Fruit fly (Drosophila melanogaster) whole organism, embryonic: Measurements from ENCODE around the gene CG31816.
A peak's percentile ranks its signal among the peaks of the same experiment; 100 is the strongest.

ENCODE experiments used
- Adf1 ChIP-seq: fragments of 200-800 bp; sonication (Bioruptor generic); IDR thresholded peaks from 2 replicates; pipeline ENCODE4 v1.3.6; 2022; ENCODE audit warnings: missing biosample characterization, missing genetic modification characterization
- Aef1 ChIP-seq: fragments of 200-800 bp; sonication (Bioruptor generic); IDR thresholded peaks from 3 replicates; pipeline ENCODE4 v1.3.6; 2022; ENCODE audit warnings: missing biosample characterization, missing genetic modification characterization
- Bteb2 ChIP-seq: fragments of 200-800 bp; sonication (Bioruptor generic); optimal IDR thresholded peaks from 2 replicates; lab custom pipeline; 2016; ENCODE audit warnings: missing biosample characterization, missing genetic modification characterization
- C15 ChIP-seq: fragments of 200-800 bp; sonication (Bioruptor generic); IDR thresholded peaks from 3 replicates; pipeline ENCODE4 v1.3.6; 2022; ENCODE audit warnings: missing biosample characterization, missing genetic modification characterization
- CG12104 ChIP-seq: fragments of 200-800 bp; sonication (Bioruptor generic); optimal IDR thresholded peaks from 3 replicates; lab custom pipeline; 2016; ENCODE audit warnings: missing biosample characterization, missing genetic modification characterization
- CG13287 ChIP-seq: fragments of 200-800 bp; sonication (Bioruptor generic); IDR thresholded peaks from 2 replicates; pipeline ENCODE4 v1.3.6; 2022; ENCODE audit warnings: missing biosample characterization, missing genetic modification characterization; ENCODE audit not compliant: partially characterized antibody
- CG13775 ChIP-seq: fragments of 200-800 bp; sonication (Bioruptor generic); optimal IDR thresholded peaks from 3 replicates; lab custom pipeline; 2017; ENCODE audit warnings: missing biosample characterization, mild to moderate bottlenecking, missing genetic modification characterization
- CG14050 ChIP-seq: fragments of 200-800 bp; sonication (Bioruptor generic); IDR thresholded peaks from 3 replicates; pipeline ENCODE4 v1.3.6; 2022; ENCODE audit warnings: missing biosample characterization, missing genetic modification characterization
- CG14441 ChIP-seq: fragments of 200-800 bp; sonication (Bioruptor generic); IDR thresholded peaks from 2 replicates; pipeline ENCODE4 v1.3.6; 2022; ENCODE audit warnings: missing biosample characterization, missing genetic modification characterization
- CG17802 ChIP-seq: fragments of 200-800 bp; sonication (Bioruptor generic); optimal IDR thresholded peaks from 2 replicates; lab custom pipeline; 2018; ENCODE audit warnings: missing biosample characterization, mild to moderate bottlenecking, missing genetic modification characterization, moderate library complexity
- CG34376 ChIP-seq: fragments of 200-800 bp; sonication (Bioruptor generic); optimal IDR thresholded peaks from 2 replicates; lab custom pipeline; 2018; ENCODE audit warnings: missing biosample characterization, mild to moderate bottlenecking, missing genetic modification characterization
- CG3847 ChIP-seq: fragments of 200-800 bp; sonication (Bioruptor generic); IDR thresholded peaks from 2 replicates; pipeline ENCODE4 v1.3.6; 2022; ENCODE audit warnings: missing biosample characterization, missing genetic modification characterization
- CG42726 ChIP-seq: fragments of 200-800 bp; sonication (Bioruptor generic); IDR thresholded peaks from 2 replicates; pipeline ENCODE4 v1.3.6; 2022; ENCODE audit warnings: missing biosample characterization, missing genetic modification characterization; ENCODE audit not compliant: partially characterized antibody
- CG43689 ChIP-seq: fragments of 200-800 bp; sonication (Bioruptor generic); IDR thresholded peaks from 2 replicates; pipeline ENCODE4 v1.3.6; 2022; ENCODE audit warnings: missing biosample characterization, missing genetic modification characterization
- CG6683 ChIP-seq: fragments of 200-800 bp; sonication (Bioruptor generic); optimal IDR thresholded peaks from 2 replicates; lab custom pipeline; 2017; ENCODE audit warnings: missing biosample characterization, mild to moderate bottlenecking, missing genetic modification characterization, missing genetic modification reagents
- CG7745 ChIP-seq: fragments of 200-800 bp; sonication (Bioruptor generic); optimal IDR thresholded peaks from 2 replicates; lab custom pipeline; 2018; ENCODE audit warnings: missing biosample characterization, mild to moderate bottlenecking, missing genetic modification characterization, moderate library complexity
- CG8359 ChIP-seq: fragments of 200-800 bp; sonication (Bioruptor generic); optimal IDR thresholded peaks from 2 replicates; lab custom pipeline; 2017; ENCODE audit warnings: missing biosample characterization, mild to moderate bottlenecking, missing genetic modification characterization, borderline replicate concordance
- CG9437 ChIP-seq: fragments of 200-800 bp; sonication (Bioruptor generic); optimal IDR thresholded peaks from 2 replicates; lab custom pipeline; 2018; ENCODE audit warnings: missing biosample characterization, mild to moderate bottlenecking, missing genetic modification characterization
- CG9797 ChIP-seq: fragments of 200-800 bp; sonication (Bioruptor generic); optimal IDR thresholded peaks from 3 replicates; lab custom pipeline; 2018; ENCODE audit warnings: missing biosample characterization, mild to moderate bottlenecking, missing genetic modification characterization
- CG9876 ChIP-seq: fragments of 200-800 bp; sonication (Bioruptor generic); optimal IDR thresholded peaks from 2 replicates; lab custom pipeline; 2016; ENCODE audit warnings: missing biosample characterization, missing genetic modification characterization
- D19B ChIP-seq: fragments of 200-800 bp; sonication (Bioruptor generic); optimal IDR thresholded peaks from 2 replicates; lab custom pipeline; 2017; ENCODE audit warnings: missing biosample characterization, mild to moderate bottlenecking, missing genetic modification characterization
- Dbx ChIP-seq: fragments of 200-800 bp; sonication (Bioruptor generic); IDR thresholded peaks from 3 replicates; pipeline ENCODE4 v1.3.6; 2022; ENCODE audit warnings: missing biosample characterization, missing genetic modification characterization
- Doc3 ChIP-seq: fragments of 200-800 bp; sonication (Bioruptor generic); IDR thresholded peaks from 3 replicates; pipeline ENCODE4 v1.3.6; 2022; ENCODE audit warnings: missing biosample characterization, missing genetic modification characterization; ENCODE audit not compliant: partially characterized antibody
- H15 ChIP-seq: fragments of 200-800 bp; sonication (Bioruptor generic); IDR thresholded peaks from 3 replicates; pipeline ENCODE4 v1.3.6; 2022; ENCODE audit warnings: missing biosample characterization, missing genetic modification characterization
- H2.0 ChIP-seq: fragments of 200-800 bp; sonication (Bioruptor generic); IDR thresholded peaks from 2 replicates; pipeline ENCODE4 v1.3.6; 2022; ENCODE audit warnings: missing biosample characterization, missing genetic modification characterization
- HmgZ ChIP-seq: fragments of 200-800 bp; sonication (Bioruptor generic); optimal IDR thresholded peaks from 2 replicates; lab custom pipeline; 2018; ENCODE audit warnings: missing biosample characterization, mild to moderate bottlenecking, missing genetic modification characterization
- Mrtf ChIP-seq: fragments of 200-800 bp; sonication (Bioruptor generic); IDR thresholded peaks from 3 replicates; pipeline ENCODE4 v1.3.6; 2022; ENCODE audit warnings: missing biosample characterization, missing genetic modification characterization
- Opbp ChIP-seq: fragments of 200-800 bp; sonication (Bioruptor generic); IDR thresholded peaks from 3 replicates; pipeline ENCODE4 v1.3.6; 2022; ENCODE audit warnings: missing biosample characterization, missing genetic modification characterization; ENCODE audit not compliant: partially characterized antibody
- Pdp1 ChIP-seq, 2 experiments: fragments of 200-800 bp; sonication (Bioruptor generic); optimal IDR thresholded peaks; 3 replicates each; lab custom pipeline; 2016; ENCODE audit warnings: missing biosample characterization in 2 of 2, missing genetic modification characterization in 2 of 2, mild to moderate bottlenecking in 1 of 2, moderate library complexity in 1 of 2
- Side ChIP-seq: fragments of 200-800 bp; sonication (Bioruptor generic); optimal IDR thresholded peaks from 2 replicates; lab custom pipeline; 2016; ENCODE audit warnings: missing biosample characterization, missing genetic modification characterization
- Tbp ChIP-seq: fragments of >200 bp; optimal IDR thresholded peaks from 2 replicates; lab custom pipeline; 2018; ENCODE audit warnings: missing biosample characterization, missing genetic modification characterization
- az2 ChIP-seq: fragments of 200-800 bp; sonication (Bioruptor generic); optimal IDR thresholded peaks from 3 replicates; lab custom pipeline; 2016; ENCODE audit warnings: missing biosample characterization, missing genetic modification characterization
- caup ChIP-seq: fragments of 200-800 bp; sonication (Bioruptor generic); optimal IDR thresholded peaks from 3 replicates; lab custom pipeline; 2017; ENCODE audit warnings: missing biosample characterization, mild to moderate bottlenecking, missing genetic modification characterization, moderate library complexity; ENCODE audit not compliant: severe bottlenecking
- crp ChIP-seq, 2 experiments: fragments of 200-800 bp; sonication (Bioruptor generic); optimal IDR thresholded peaks; 2 replicates in 1 of 2; 3 replicates in 1 of 2; lab custom pipeline; 2017; ENCODE audit warnings: missing biosample characterization in 2 of 2, missing genetic modification characterization in 2 of 2, mild to moderate bottlenecking in 1 of 2, moderate library complexity in 1 of 2
- disco-r ChIP-seq: fragments of 200-800 bp; sonication (Bioruptor generic); optimal IDR thresholded peaks from 2 replicates; lab custom pipeline; 2016; ENCODE audit warnings: missing biosample characterization, missing genetic modification characterization
- gem ChIP-seq: fragments of 200-800 bp; sonication (Bioruptor generic); optimal IDR thresholded peaks from 2 replicates; lab custom pipeline; 2019; ENCODE audit warnings: missing biosample characterization, mild to moderate bottlenecking, missing genetic modification characterization, moderate library complexity
- gsb-n ChIP-seq: fragments of 200-800 bp; sonication (Bioruptor generic); optimal IDR thresholded peaks from 3 replicates; lab custom pipeline; 2018; ENCODE audit warnings: missing biosample characterization, mild to moderate bottlenecking, missing genetic modification characterization
- h ChIP-seq: fragments of >200 bp; optimal IDR thresholded peaks from 2 replicates; lab custom pipeline; 2017
- jing ChIP-seq: fragments of 200-800 bp; sonication (Bioruptor generic); optimal IDR thresholded peaks from 2 replicates; lab custom pipeline; 2018; ENCODE audit warnings: missing biosample characterization, mild to moderate bottlenecking, missing genetic modification characterization
- kni ChIP-seq: fragments of 200-800 bp; sonication (Bioruptor generic); optimal IDR thresholded peaks from 3 replicates; lab custom pipeline; 2017; ENCODE audit warnings: mild to moderate bottlenecking, missing biosample characterization, missing genetic modification reagents, missing genetic modification characterization
- lbe ChIP-seq: fragments of 200-800 bp; sonication (Bioruptor generic); optimal IDR thresholded peaks from 2 replicates; lab custom pipeline; 2016; ENCODE audit warnings: missing biosample characterization, mild to moderate bottlenecking, missing genetic modification characterization
- salm ChIP-seq: fragments of 200-800 bp; sonication (Bioruptor generic); optimal IDR thresholded peaks from 2 replicates; lab custom pipeline; 2018; ENCODE audit warnings: missing biosample characterization, mild to moderate bottlenecking, missing genetic modification characterization
- sens ChIP-seq: fragments of 200-800 bp; sonication (Bioruptor generic); peaks from one replicate; lab custom pipeline; 2016; ENCODE audit warnings: missing biosample characterization, missing genetic modification characterization
- shn ChIP-seq: fragments of 200-800 bp; sonication (Bioruptor generic); optimal IDR thresholded peaks from 3 replicates; lab custom pipeline; 2016; ENCODE audit warnings: missing biosample characterization, missing genetic modification characterization
- ssp ChIP-seq: fragments of 200-800 bp; sonication (Bioruptor generic); IDR thresholded peaks from 2 replicates; pipeline ENCODE4 v1.3.6; 2022; ENCODE audit warnings: missing biosample characterization, missing genetic modification characterization
- stwl ChIP-seq: fragments of 200-800 bp; sonication (Bioruptor generic); optimal IDR thresholded peaks from 3 replicates; lab custom pipeline; 2018; ENCODE audit warnings: missing biosample characterization, mild to moderate bottlenecking, missing genetic modification characterization, moderate library complexity
- tap ChIP-seq: fragments of 200-800 bp; optimal IDR thresholded peaks from 3 replicates; lab custom pipeline; 2019; ENCODE audit warnings: missing biosample characterization, mild to moderate bottlenecking, missing genetic modification characterization, moderate library complexity
- tgo ChIP-seq: fragments of 200-800 bp; sonication (Bioruptor generic); IDR thresholded peaks from 3 replicates; pipeline ENCODE4 v1.3.6; 2022; ENCODE audit warnings: missing biosample characterization, missing genetic modification characterization
- tx ChIP-seq: fragments of 200-800 bp; sonication (Bioruptor generic); optimal IDR thresholded peaks from 2 replicates; lab custom pipeline; 2016; ENCODE audit warnings: missing biosample characterization, missing genetic modification characterization
- yki ChIP-seq: fragments of >200 bp; optimal IDR thresholded peaks from 3 replicates; lab custom pipeline; 2018

CG31816 gene

DNA sequence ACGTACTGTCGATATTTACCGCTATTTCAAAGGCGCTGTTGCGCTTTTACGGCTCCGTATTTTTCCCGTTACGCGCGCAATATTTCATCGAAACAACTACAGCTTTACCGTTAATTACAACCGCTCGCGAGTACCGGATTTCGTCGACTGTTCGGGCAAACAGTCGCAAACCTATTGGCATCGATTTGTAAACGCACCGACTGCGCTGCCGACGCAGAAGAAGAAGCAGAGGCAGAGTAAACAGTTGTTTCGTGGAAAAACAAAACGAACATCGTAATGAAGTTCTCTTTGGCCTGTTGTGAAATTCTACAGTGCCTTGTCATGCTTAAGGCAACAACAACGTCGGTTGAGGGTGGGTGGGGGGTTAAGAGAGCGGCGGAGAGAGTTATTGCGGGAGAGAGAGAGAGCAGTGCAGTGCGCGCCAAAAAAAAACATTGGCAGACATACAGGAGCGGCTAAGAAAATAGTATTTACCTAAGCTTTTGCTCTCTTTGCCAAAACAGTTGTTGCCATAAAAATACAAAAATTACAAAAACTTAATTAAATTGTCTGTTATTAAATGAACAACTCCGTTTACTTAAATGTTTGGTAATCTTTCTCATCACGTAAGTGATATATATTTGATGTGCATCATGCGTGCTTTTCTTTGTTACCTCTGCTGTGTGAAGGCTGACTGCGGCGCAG is 9.5 kb upstream of the CG31816 start, which contains the start of gene CG5953 (continued):
- TF ChIP-seq gem (tag; lab: Kevin White, UChicago): peak; percentile 98
- TF ChIP-seq CG9437 (GFP tag; lab: Kevin White, UChicago): peak; percentile 86
- peak; percentile 87 for TF ChIP-seq CG17802 (tag; lab: Kevin White, UChicago)
- peak; percentile 91 for TF ChIP-seq CG43689 (GFP tag; lab: Robert Waterston, UW)
- TF ChIP-seq sens (GFP tag; lab: Kevin White, UChicago): peak; percentile 99
- TF ChIP-seq H2.0 (GFP tag; lab: Robert Waterston, UW): peak; percentile 96
- TF ChIP-seq h (lab: Kevin White, UChicago): no peak
- TF ChIP-seq stwl (tag; lab: Kevin White, UChicago): peak; percentile 21
- TF ChIP-seq crp (GFP tag; optimal IDR thresholded peaks at IDR 0.05; lab: Kevin White, UChicago): peak in 1 of 2 experiments; percentile 67
- peak; percentile 88 for TF ChIP-seq Bteb2
- TF ChIP-seq shn: peak; percentile 92
- TF ChIP-seq H15 (GFP tag; lab: Robert Waterston, UW): peak; percentile 95
- TF ChIP-seq CG3847 (GFP tag; lab: Robert Waterston, UW): peak; percentile 96
- TF ChIP-seq Tbp (GFP tag; lab: Kevin White, UChicago): no peak
- TF ChIP-seq CG6683 (GFP tag; lab: Kevin White, UChicago): peak; percentile 94
- TF ChIP-seq Mrtf (GFP tag; lab: Robert Waterston, UW): peak; percentile 97
- peak; percentile 90 for TF ChIP-seq disco-r (GFP tag; lab: Kevin White, UChicago)
- peak; percentile 97 for TF ChIP-seq gsb-n (tag; lab: Kevin White, UChicago)
- TF ChIP-seq jing (GFP tag; lab: Kevin White, UChicago): peak; percentile 96
- peak; percentile 91 for TF ChIP-seq kni
- TF ChIP-seq CG42726: peak; percentile 79
- peak; percentile 88 for TF ChIP-seq ssp
- peak; percentile 35; the same call in 1 of the 2 replicates for TF ChIP-seq CG13287 (GFP tag; lab: Robert Waterston, UW)
- peak; percentile 91 for TF ChIP-seq lbe (GFP tag; lab: Kevin White, UChicago)
- TF ChIP-seq Dbx (GFP tag; lab: Robert Waterston, UW): peak; percentile 95
- TF ChIP-seq CG7745 (tag; lab: Kevin White, UChicago): peak; percentile 77
- TF ChIP-seq CG14441 (GFP tag; lab: Robert Waterston, UW): peak; percentile 96
- peak; percentile 92 for TF ChIP-seq CG8359 (GFP tag; lab: Kevin White, UChicago)
- peak; percentile 94 for TF ChIP-seq az2 (GFP tag; lab: Kevin White, UChicago)
- peak; percentile 91 for TF ChIP-seq D19B (GFP tag; lab: Kevin White, UChicago)
- peak; percentile 73 for TF ChIP-seq CG9876
- TF ChIP-seq Pdp1 (GFP tag; optimal IDR thresholded peaks at IDR 0.05; lab: Kevin White, UChicago): peak; percentile 85 to 92
- TF ChIP-seq CG12104 (GFP tag; lab: Kevin White, UChicago): peak; percentile 92
- TF ChIP-seq salm (tag; lab: Kevin White, UChicago): peak; percentile 96
- TF ChIP-seq tap: peak; percentile 95
- peak; percentile 97 for TF ChIP-seq tgo (GFP tag; lab: Robert Waterston, UW)
- peak; percentile 96 for TF ChIP-seq CG14050 (GFP tag; lab: Robert Waterston, UW)
- TF ChIP-seq Doc3 (GFP tag; lab: Robert Waterston, UW): no peak
- TF ChIP-seq C15 (GFP tag; lab: Robert Waterston, UW): peak; percentile 86
- TF ChIP-seq Adf1 (GFP tag; lab: Robert Waterston, UW): peak; percentile 99
- TF ChIP-seq CG9797: peak; percentile 51
- peak; percentile 95 for TF ChIP-seq caup
- TF ChIP-seq tx: peak; percentile 90
- TF ChIP-seq yki: peak; percentile 92
- peak; percentile 91 for TF ChIP-seq Aef1 (GFP tag; lab: Robert Waterston, UW)
- peak; percentile 96 for TF ChIP-seq Side (GFP tag; lab: Kevin White, UChicago)
- TF ChIP-seq HmgZ: peak; percentile 96
- TF ChIP-seq CG13775 (GFP tag; lab: Kevin White, UChicago): peak; percentile 94
- TF ChIP-seq CG34376 (GFP tag; lab: Kevin White, UChicago): peak; percentile 96
- peak; percentile 63; the same call in 2 of the 3 replicates for TF ChIP-seq Opbp (GFP tag; lab: Robert Waterston, UW)
